Worm (Caenorhabditis elegans): ENCODE results near the gene angl-1.

The angl-1 gene

DNA sequence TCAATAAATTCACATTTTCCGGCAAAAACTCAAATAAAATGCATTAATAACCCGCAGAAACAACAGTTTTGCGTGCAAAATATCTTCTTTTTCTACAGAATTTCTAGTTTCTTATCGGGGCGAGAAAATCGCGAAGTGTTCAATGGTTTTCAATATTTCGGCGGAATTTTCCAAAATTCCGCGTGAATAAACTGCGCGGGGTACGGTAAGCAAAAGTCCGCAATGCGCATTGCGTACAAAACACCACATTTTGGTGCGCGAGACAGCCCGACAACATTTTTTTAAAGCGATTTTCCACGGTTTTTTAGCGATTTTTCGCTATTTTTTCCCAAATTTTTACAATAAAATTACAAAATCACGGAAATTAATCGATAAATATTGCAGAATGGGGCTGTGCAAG lies 41.5 kb downstream of the angl-1 start, which contains the start of gene Y45G12B.2:
TSS of gene Y45G12B.2 (plus strand) at position 383 of the 400 bp plus-strand sequence.
- TF ChIP-seq lin-13 (tag; optimal IDR thresholded peaks at IDR 0.05) (peak; percentile 48), sptf-1 (tag; optimal IDR thresholded peaks at IDR 0.05) (peak; percentile 45), lsy-2 (tag; optimal IDR thresholded peaks at IDR 0.05) (peak; percentile 98), cnd-1 (tag; optimal IDR thresholded peaks at IDR 0.05) (no peak), nhr-237 (tag; optimal IDR thresholded peaks at IDR 0.05) (peak; percentile 41), pha-4 (tag; optimal IDR thresholded peaks at IDR 0.05) (peak; percentile 40), ces-1 (GFP tag; optimal IDR thresholded peaks at IDR 0.05) (peak; percentile 49), unc-120 (tag; optimal IDR thresholded peaks at IDR 0.05; ENCODE audit: poor library complexity, severe bottlenecking) (no peak), mls-2 (tag; optimal IDR thresholded peaks at IDR 0.05) (peak; percentile 12), ztf-11 (tag; optimal IDR thresholded peaks at IDR 0.05) (no peak), zip-8 (tag; optimal IDR thresholded peaks at IDR 0.05) (no peak), mep-1 (tag; optimal IDR thresholded peaks at IDR 0.05) (peak; percentile 52), bed-3 (GFP tag; optimal IDR thresholded peaks at IDR 0.05) (no peak)

DNA sequence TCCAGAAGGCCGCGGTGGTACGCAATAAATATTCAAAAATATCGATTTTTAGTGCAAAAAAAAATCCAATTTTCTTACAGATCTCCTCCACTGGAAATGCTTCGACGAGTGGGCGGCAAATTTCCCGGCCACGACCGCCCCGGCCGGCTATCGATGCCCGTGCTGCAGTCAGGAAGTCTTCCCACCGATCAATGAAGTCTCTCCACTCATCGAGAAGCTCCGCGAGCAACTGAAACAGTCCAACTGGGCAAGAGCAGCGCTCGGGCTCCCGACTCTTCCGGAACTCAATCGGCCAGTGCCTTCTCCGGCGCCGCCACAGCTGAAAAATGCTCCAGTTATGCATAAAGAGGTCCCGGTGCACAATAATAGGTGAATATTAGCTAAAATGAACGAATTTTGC lies 43.1 kb downstream of the angl-1 start, which contains the start of gene Y45G12B.3:
TSS of gene Y45G12B.3 (minus strand) at position 320 of the 400 bp plus-strand sequence.
- TF ChIP-seq sptf-1 (tag; optimal IDR thresholded peaks at IDR 0.05) (no peak), elt-1 (tag; optimal IDR thresholded peaks at IDR 0.05; ENCODE audit: borderline replicate concordance, insufficient read depth) (no peak), ceh-83 (GFP tag; optimal IDR thresholded peaks at IDR 0.05) (no peak), hlh-1 (tag; optimal IDR thresholded peaks at IDR 0.05) (no peak), nhr-2 (tag; optimal IDR thresholded peaks at IDR 0.05) (no peak), mab-5 (tag; optimal IDR thresholded peaks at IDR 0.05) (no peak), zip-8 (tag; optimal IDR thresholded peaks at IDR 0.05) (no peak), blmp-1 (tag; optimal IDR thresholded peaks at IDR 0.05) (no peak), nhr-76 (tag; optimal IDR thresholded peaks at IDR 0.05) (no peak)

DNA sequence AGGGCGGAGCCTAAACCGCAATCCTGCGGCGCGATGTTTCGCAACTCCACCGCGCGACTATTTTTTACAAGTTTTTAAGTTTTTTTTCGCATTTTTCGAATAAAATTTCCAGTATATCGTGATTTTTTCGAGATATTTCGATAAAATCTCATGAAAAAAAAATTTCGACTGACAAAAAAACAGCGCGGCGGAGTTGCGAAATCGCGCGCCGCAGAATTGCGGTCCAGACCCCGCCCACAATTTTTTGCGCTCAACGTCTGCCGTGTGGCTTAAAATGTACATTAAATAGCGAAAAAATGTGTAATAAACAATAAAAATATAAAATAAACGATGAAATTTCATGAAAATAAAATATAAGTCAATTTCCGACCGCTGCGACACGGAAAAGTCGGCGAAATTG lies 44.8 kb downstream of the angl-1 start:
- peak; percentile 27 for TF ChIP-seq sptf-1 (tag; optimal IDR thresholded peaks at IDR 0.05)
- no peak for TF ChIP-seq M03D4.4 (tag; optimal IDR thresholded peaks at IDR 0.05)

DNA sequence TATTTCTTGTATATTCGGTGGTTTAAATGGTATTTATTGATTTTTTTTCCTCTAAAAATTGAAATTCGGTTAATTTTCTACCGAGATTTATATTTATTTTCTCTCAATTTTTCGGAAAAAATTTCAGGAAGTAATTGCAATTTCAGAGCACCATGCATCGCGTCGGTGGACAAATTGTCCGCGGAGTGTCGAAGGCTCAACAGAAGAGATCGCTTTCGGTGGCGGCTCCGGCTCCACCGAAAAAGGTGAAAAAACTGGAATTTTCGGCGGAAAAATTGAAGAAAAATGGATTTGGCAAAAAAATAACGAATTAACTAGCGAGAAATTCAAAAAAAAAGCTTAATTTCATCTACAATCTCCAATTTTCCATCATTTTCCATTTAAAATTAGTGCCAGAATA lies 45.9 kb downstream of the angl-1 start, which contains the start of gene nuo-5:
TSS of gene nuo-5 (plus strand) at position 147 of the 400 bp plus-strand sequence.
- TF ChIP-seq elt-3 (tag; optimal IDR thresholded peaks at IDR 0.05) = no peak
- no peak for TF ChIP-seq cnd-1 (tag; optimal IDR thresholded peaks at IDR 0.05)
- no peak for TF ChIP-seq tbx-8 (GFP tag; optimal IDR thresholded peaks at IDR 0.05)
- no peak for TF ChIP-seq pha-4 (tag; optimal IDR thresholded peaks at IDR 0.05)
- TF ChIP-seq snpc-4 (tag; optimal IDR thresholded peaks at IDR 0.05) = no peak
- TF ChIP-seq lin-13 (tag; optimal IDR thresholded peaks at IDR 0.05) = no peak
- no peak for TF ChIP-seq nhr-76 (tag; optimal IDR thresholded peaks at IDR 0.05)

DNA sequence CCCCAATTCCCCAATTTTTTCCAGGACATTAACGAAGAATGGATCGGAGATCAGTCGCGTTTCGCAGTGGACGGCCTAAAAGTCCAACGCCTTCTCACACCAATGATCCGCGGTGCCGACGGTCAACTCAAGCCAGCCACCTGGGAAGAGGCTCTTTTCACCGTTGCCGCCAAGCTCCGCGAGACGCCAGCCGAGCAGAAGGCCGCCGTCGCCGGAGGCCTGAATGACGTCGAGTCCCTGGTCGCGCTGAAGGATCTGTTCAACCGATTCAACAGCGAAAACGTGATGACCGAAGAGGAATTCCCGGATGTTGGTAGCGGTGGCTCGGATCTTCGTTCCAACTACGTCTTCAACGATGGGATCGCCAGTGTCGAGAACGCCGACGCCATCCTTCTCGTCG lies 50.0 kb downstream of the angl-1 start:
- TF ChIP-seq unc-62 (GFP tag; optimal IDR thresholded peaks at IDR 0.05) = no peak
- no peak for TF ChIP-seq unc-39 (tag; optimal IDR thresholded peaks at IDR 0.05)
- TF ChIP-seq ceh-83 (GFP tag; optimal IDR thresholded peaks at IDR 0.05) = no peak
- no peak for TF ChIP-seq snpc-4 (tag; optimal IDR thresholded peaks at IDR 0.05)
- TF ChIP-seq drap-1 (GFP tag; optimal IDR thresholded peaks at IDR 0.05) = no peak
- no peak for TF ChIP-seq mls-2 (tag; optimal IDR thresholded peaks at IDR 0.05)

DNA sequence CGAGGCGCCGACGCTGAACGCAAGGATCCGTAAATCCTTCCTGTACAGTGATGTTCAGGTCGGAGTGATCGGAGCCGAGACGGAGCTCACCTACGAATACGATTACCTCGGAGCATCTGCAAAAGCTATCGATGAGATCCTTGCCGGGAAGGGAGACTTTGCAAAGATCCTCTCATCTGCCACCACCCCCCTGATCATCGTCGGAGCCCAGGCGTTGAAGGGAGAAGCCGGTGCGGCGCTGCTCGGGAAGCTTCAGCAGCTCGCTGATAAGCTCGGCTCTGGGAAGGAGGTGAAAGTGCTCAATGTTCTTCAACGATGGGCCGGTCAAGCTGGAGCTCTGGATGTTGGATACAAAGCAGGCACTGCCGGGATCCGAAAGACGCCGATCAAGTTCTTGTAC lies 50.4 kb downstream of the angl-1 start:
- no peak for TF ChIP-seq tbx-8 (GFP tag; optimal IDR thresholded peaks at IDR 0.05)
- no peak for TF ChIP-seq zip-8 (tag; optimal IDR thresholded peaks at IDR 0.05)
- no peak for TF ChIP-seq mab-5 (tag; optimal IDR thresholded peaks at IDR 0.05)

DNA sequence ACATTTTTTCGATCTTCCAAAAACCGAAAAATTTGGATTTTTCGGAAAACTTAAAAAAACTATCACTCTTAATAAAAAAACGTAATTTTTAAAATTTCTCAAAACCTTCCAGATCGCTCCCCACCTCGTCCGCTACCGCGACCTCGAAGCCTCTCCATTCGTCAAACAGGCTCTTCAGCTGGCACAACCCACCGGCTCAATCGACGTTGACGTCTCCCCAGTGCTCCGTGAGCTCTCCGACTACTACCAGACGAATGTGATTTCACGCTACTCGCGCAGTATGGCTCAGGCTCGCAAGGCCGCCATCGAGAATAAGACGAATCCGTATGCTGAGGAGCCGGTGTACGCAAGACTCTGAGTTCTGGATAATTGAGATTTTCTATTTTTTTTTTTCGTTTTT lies 53.5 kb downstream of the angl-1 start:
- TF ChIP-seq pha-4 (tag; optimal IDR thresholded peaks at IDR 0.05) = no peak

DNA sequence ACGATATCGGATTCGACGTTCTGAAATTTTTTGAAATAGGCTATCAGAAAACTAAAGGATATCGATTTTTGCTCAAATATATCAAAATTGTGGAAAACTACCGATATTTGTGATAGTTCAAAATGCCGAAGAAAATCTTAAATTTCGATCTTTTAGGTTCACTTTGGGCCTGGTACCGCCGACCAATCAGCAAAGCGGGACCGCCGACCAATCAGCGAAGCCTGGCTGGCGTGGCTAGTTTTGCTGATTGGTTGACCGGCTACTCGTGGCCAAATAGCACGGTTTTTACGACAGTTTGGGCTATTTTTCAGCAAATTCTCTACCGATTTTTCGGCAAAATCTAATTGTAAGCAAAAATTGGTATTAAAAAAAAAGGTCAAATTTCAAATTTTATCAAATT lies 57.3 kb downstream of the angl-1 start:
- TF ChIP-seq mls-2 (tag; optimal IDR thresholded peaks at IDR 0.05) (no peak), elt-1 (tag; optimal IDR thresholded peaks at IDR 0.05; ENCODE audit: borderline replicate concordance, insufficient read depth) (no peak)
